Fruit fly (Drosophila melanogaster) whole organism, embryonic: Measurements from ENCODE around the gene CG4570.

Source experiments
- Aef1 ChIP-seq: fragments of 200-800 bp; sonication (Bioruptor generic); IDR thresholded peaks from 3 replicates; pipeline ENCODE4 v1.3.6; 2022; ENCODE audit warnings: missing biosample characterization, missing genetic modification characterization
- Awh ChIP-seq: fragments of 200-800 bp; sonication (Bioruptor generic); IDR thresholded peaks from 2 replicates; pipeline ENCODE4, ENCODE4 v1.3.6; 2022; ENCODE audit warnings: missing biosample characterization, missing genetic modification characterization
- Bdp1 ChIP-seq: fragments of 200-800 bp; sonication (Bioruptor generic); optimal IDR thresholded peaks from 3 replicates; lab custom pipeline; 2016; ENCODE audit warnings: missing biosample characterization, missing genetic modification characterization
- Blimp-1 ChIP-seq: fragments of 200-800 bp; sonication (Bioruptor generic); optimal IDR thresholded peaks from 3 replicates; lab custom pipeline; 2018; ENCODE audit warnings: missing biosample characterization, missing genetic modification characterization, mild to moderate bottlenecking, moderate library complexity, missing genetic modification reagents
- CG13287 ChIP-seq: fragments of 200-800 bp; sonication (Bioruptor generic); IDR thresholded peaks from 2 replicates; pipeline ENCODE4 v1.3.6; 2022; ENCODE audit warnings: missing biosample characterization, missing genetic modification characterization; ENCODE audit not compliant: partially characterized antibody
- CG17186 ChIP-seq: fragments of 200-800 bp; sonication (Bioruptor generic); optimal IDR thresholded peaks from 3 replicates; lab custom pipeline; 2017; ENCODE audit warnings: missing biosample characterization, missing genetic modification reagents, missing genetic modification characterization
- CG17385 ChIP-seq: fragments of 200-800 bp; sonication (Bioruptor generic); optimal IDR thresholded peaks from 3 replicates; lab custom pipeline; 2018; ENCODE audit warnings: missing biosample characterization, mild to moderate bottlenecking, missing genetic modification characterization
- CG18619 ChIP-seq: fragments of 200-800 bp; sonication (Bioruptor generic); optimal IDR thresholded peaks from 3 replicates; lab custom pipeline; 2017; ENCODE audit warnings: missing biosample characterization, mild to moderate bottlenecking, missing genetic modification characterization
- CG2116 ChIP-seq: fragments of 200-800 bp; sonication (Bioruptor generic); optimal IDR thresholded peaks from 3 replicates; lab custom pipeline; 2018; ENCODE audit warnings: missing biosample characterization, mild to moderate bottlenecking, missing genetic modification characterization
- CG2129 ChIP-seq: fragments of 200-800 bp; sonication (Bioruptor generic); IDR thresholded peaks from 2 replicates; pipeline ENCODE4 v1.3.6; 2022; ENCODE audit warnings: missing biosample characterization, missing genetic modification characterization; ENCODE audit not compliant: partially characterized antibody
- CG2712 ChIP-seq: fragments of 200-800 bp; optimal IDR thresholded peaks from 3 replicates; lab custom pipeline; 2019; ENCODE audit warnings: missing biosample characterization, mild to moderate bottlenecking, missing genetic modification characterization, moderate library complexity
- CG30020 ChIP-seq: fragments of 200-800 bp; optimal IDR thresholded peaks from 2 replicates; lab custom pipeline; 2019; ENCODE audit warnings: missing biosample characterization, mild to moderate bottlenecking, missing genetic modification characterization, moderate library complexity
- CG31224 ChIP-seq: fragments of 200-800 bp; sonication (Bioruptor generic); IDR thresholded peaks from 2 replicates; pipeline ENCODE4 v1.3.6; 2022; ENCODE audit warnings: missing biosample characterization, missing genetic modification characterization
- CG33213 ChIP-seq: fragments of 200-800 bp; sonication (Bioruptor generic); optimal IDR thresholded peaks from 3 replicates; lab custom pipeline; 2016; ENCODE audit warnings: missing biosample characterization, missing genetic modification characterization
- CG4360 ChIP-seq: fragments of 200-800 bp; sonication (Bioruptor generic); IDR thresholded peaks from 2 replicates; pipeline ENCODE4 v1.3.6; 2022; ENCODE audit warnings: missing biosample characterization, missing genetic modification characterization
- CG4424 ChIP-seq: fragments of 200-800 bp; sonication (Bioruptor generic); optimal IDR thresholded peaks from 3 replicates; lab custom pipeline; 2016; ENCODE audit warnings: missing biosample characterization, missing genetic modification characterization
- CG6175 ChIP-seq: fragments of 200-800 bp; sonication (Bioruptor generic); IDR thresholded peaks from 3 replicates; pipeline ENCODE4 v1.3.6; 2022; ENCODE audit warnings: missing biosample characterization, missing genetic modification characterization
- CTCF ChIP-seq: fragments of 200-800 bp; sonication (Bioruptor generic); optimal IDR thresholded peaks from 2 replicates; lab custom pipeline; 2017; ENCODE audit warnings: missing biosample characterization, mild to moderate bottlenecking, missing genetic modification characterization, moderate library complexity
- Camta ChIP-seq: fragments of 200-800 bp; sonication (Bioruptor generic); optimal IDR thresholded peaks from 2 replicates; lab custom pipeline; 2016; ENCODE audit warnings: missing biosample characterization, missing genetic modification characterization
- D ChIP-seq, 2 experiments: fragments of 200-800 bp in 1 of 2; fragments of >200 bp in 1 of 2; sonication (Bioruptor generic) in 1 of 2; optimal IDR thresholded peaks; 2 replicates in 1 of 2; 3 replicates in 1 of 2; lab custom pipeline; 2017; ENCODE audit warnings: mild to moderate bottlenecking in 1 of 2, missing biosample characterization in 1 of 2, missing genetic modification characterization in 1 of 2, missing genetic modification reagents in 1 of 2
- Dp ChIP-seq: fragments of 200-800 bp; sonication (Bioruptor generic); optimal IDR thresholded peaks from 2 replicates; lab custom pipeline; 2018; ENCODE audit warnings: missing biosample characterization, mild to moderate bottlenecking, missing genetic modification characterization, moderate library complexity
- Dref ChIP-seq: fragments of 200-800 bp; sonication (Bioruptor generic); IDR thresholded peaks from 2 replicates; pipeline ENCODE4 v1.3.6; 2022; ENCODE audit warnings: missing biosample characterization, missing genetic modification characterization
- Fer2 ChIP-seq: fragments of 200-800 bp; sonication (Bioruptor generic); optimal IDR thresholded peaks from 2 replicates; lab custom pipeline; 2018; ENCODE audit warnings: missing biosample characterization, mild to moderate bottlenecking, missing genetic modification characterization, moderate library complexity
- Hand ChIP-seq: fragments of 200-800 bp; sonication (Bioruptor generic); optimal IDR thresholded peaks from 2 replicates; lab custom pipeline; 2017; ENCODE audit warnings: mild to moderate bottlenecking, missing biosample characterization, missing genetic modification reagents, missing genetic modification characterization
- HmgZ ChIP-seq: fragments of 200-800 bp; sonication (Bioruptor generic); optimal IDR thresholded peaks from 2 replicates; lab custom pipeline; 2018; ENCODE audit warnings: missing biosample characterization, mild to moderate bottlenecking, missing genetic modification characterization
- MBD-R2 ChIP-seq: fragments of 200-800 bp; sonication (Bioruptor generic); IDR thresholded peaks from 2 replicates; pipeline ENCODE4 v1.3.6; 2022; ENCODE audit warnings: missing biosample characterization, missing genetic modification characterization
- Myb ChIP-seq: fragments of 200-800 bp; sonication (Bioruptor generic); optimal IDR thresholded peaks from 2 replicates; lab custom pipeline; 2016; ENCODE audit warnings: missing biosample characterization, missing genetic modification characterization
- Optix ChIP-seq: fragments of 200-800 bp; sonication (Bioruptor generic); IDR thresholded peaks from 3 replicates; pipeline ENCODE4 v1.3.6; 2022; ENCODE audit warnings: missing biosample characterization, missing genetic modification characterization
- Scr ChIP-seq: fragments of 200-800 bp; sonication (Bioruptor generic); IDR thresholded peaks from 2 replicates; pipeline ENCODE4 v1.3.6; 2022; ENCODE audit warnings: missing biosample characterization, missing genetic modification characterization; ENCODE audit not compliant: partially characterized antibody
- YL-1 ChIP-seq: fragments of 200-800 bp; sonication (Bioruptor generic); optimal IDR thresholded peaks from 3 replicates; lab custom pipeline; 2017; ENCODE audit warnings: missing biosample characterization, mild to moderate bottlenecking, missing genetic modification characterization
- abd-A ChIP-seq: fragments of 200-800 bp; sonication (Bioruptor generic); optimal IDR thresholded peaks from 3 replicates; lab custom pipeline; 2019; ENCODE audit warnings: missing biosample characterization, mild to moderate bottlenecking, missing genetic modification characterization, moderate library complexity
- chinmo ChIP-seq: fragments of 200-800 bp; sonication (Bioruptor generic); IDR thresholded peaks from 4 replicates; pipeline ENCODE4 v1.3.6; 2022; ENCODE audit warnings: missing biosample characterization, missing genetic modification characterization; ENCODE audit not compliant: partially characterized antibody
- croc ChIP-seq: fragments of 200-800 bp; sonication (Bioruptor generic); conservative IDR thresholded peaks from 3 replicates; pipeline ENCODE4 v1.3.6; 2022; ENCODE audit warnings: missing biosample characterization, missing genetic modification characterization
- crol ChIP-seq: fragments of 200-800 bp; sonication (Bioruptor generic); IDR thresholded peaks from 2 replicates; pipeline ENCODE4 v1.3.6; 2022; ENCODE audit warnings: missing biosample characterization, missing genetic modification characterization
- dan ChIP-seq: fragments of 200-800 bp; sonication (Bioruptor generic); IDR thresholded peaks from 2 replicates; pipeline ENCODE4 v1.3.6; 2022; ENCODE audit warnings: missing biosample characterization, missing genetic modification characterization
- dmrt11E ChIP-seq: fragments of 200-800 bp; sonication (Bioruptor generic); optimal IDR thresholded peaks from 3 replicates; lab custom pipeline; 2018; ENCODE audit warnings: missing biosample characterization, mild to moderate bottlenecking, missing genetic modification characterization, moderate library complexity
- eyg ChIP-seq: fragments of 200-800 bp; sonication (Bioruptor generic); optimal IDR thresholded peaks from 3 replicates; lab custom pipeline; 2016; ENCODE audit warnings: missing biosample characterization, missing genetic modification characterization
- gem ChIP-seq: fragments of 200-800 bp; sonication (Bioruptor generic); optimal IDR thresholded peaks from 2 replicates; lab custom pipeline; 2019; ENCODE audit warnings: missing biosample characterization, mild to moderate bottlenecking, missing genetic modification characterization, moderate library complexity
- nerfin-1 ChIP-seq: fragments of 200-800 bp; sonication (Bioruptor generic); optimal IDR thresholded peaks from 3 replicates; lab custom pipeline; 2019; ENCODE audit warnings: missing biosample characterization, mild to moderate bottlenecking, missing genetic modification characterization, moderate library complexity
- pfk ChIP-seq: fragments of 200-800 bp; sonication (Bioruptor generic); optimal IDR thresholded peaks from 2 replicates; lab custom pipeline; 2018; ENCODE audit warnings: missing biosample characterization, mild to moderate bottlenecking, missing genetic modification characterization, moderate library complexity
- psq ChIP-seq: fragments of 200-800 bp; sonication (Bioruptor generic); optimal IDR thresholded peaks from 2 replicates; lab custom pipeline; 2017; ENCODE audit warnings: missing biosample characterization, missing genetic modification characterization
- pzg ChIP-seq: fragments of 200-800 bp; sonication (Bioruptor generic); optimal IDR thresholded peaks from 3 replicates; lab custom pipeline; 2018; ENCODE audit warnings: missing biosample characterization, mild to moderate bottlenecking, missing genetic modification characterization, moderate library complexity
- row ChIP-seq: fragments of 200-800 bp; sonication (Bioruptor generic); IDR thresholded peaks from 3 replicates; pipeline ENCODE4 v1.3.6; 2022; ENCODE audit warnings: missing biosample characterization, missing genetic modification characterization
- sc ChIP-seq, 3 experiments: fragments of >200 bp in 2 of 3; fragments of 200-800 bp in 1 of 3; sonication (Bioruptor generic) in 1 of 3; optimal IDR thresholded peaks; 2 replicates in 2 of 3; 3 replicates in 1 of 3; lab custom pipeline; 2017; ENCODE audit warnings: mild to moderate bottlenecking in 1 of 3, missing biosample characterization in 1 of 3, missing genetic modification characterization in 1 of 3, missing genetic modification reagents in 1 of 3
- unc-4 ChIP-seq: fragments of 200-800 bp; sonication (Bioruptor generic); IDR thresholded peaks from 2 replicates; pipeline ENCODE4 v1.3.6; 2022; ENCODE audit warnings: missing biosample characterization, missing genetic modification characterization; ENCODE audit not compliant: partially characterized antibody
- unpg ChIP-seq: fragments of 200-800 bp; sonication (Bioruptor generic); optimal IDR thresholded peaks from 3 replicates; lab custom pipeline; 2018; ENCODE audit warnings: missing biosample characterization, mild to moderate bottlenecking, missing genetic modification characterization, moderate library complexity
- vvl ChIP-seq: fragments of 200-800 bp; sonication (Bioruptor generic); IDR thresholded peaks from 2 replicates; pipeline ENCODE4 v1.3.6; 2022; ENCODE audit warnings: missing biosample characterization, missing genetic modification characterization

Gene CG4570

dm6 chr3R:10885422-10886081, 28.9 kb downstream of the CG4570 start, which contains the start of gene Leash (continued):
- TF ChIP-seq vvl (GFP tag; lab: Robert Waterston, UW) (peak; percentile 12; the same call in 1 of the 2 replicates), YL-1 (GFP tag; lab: Kevin White, UChicago) (peak; percentile 16), Aef1 (GFP tag; lab: Robert Waterston, UW) (peak; percentile 27; the same call in 1 of the 3 replicates), row (GFP tag; lab: Robert Waterston, UW) (peak; percentile 10; the same call in 1 of the 3 replicates), Myb (GFP tag; lab: Kevin White, UChicago) (peak; percentile 86), Optix (GFP tag; lab: Robert Waterston, UW) (0 out of 3 replicates have a peak, but pooled peaks have one; percentile 7), crol (peak; percentile 6; the same call in 1 of the 2 replicates), Blimp-1 (no peak), chinmo (GFP tag; lab: Robert Waterston, UW) (peak; percentile 69; the same call in 2 of the 4 replicates), CG13287 (peak; percentile 56), abd-A (tag; lab: Kevin White, UChicago) (peak; percentile 46), CG4360 (GFP tag; lab: Robert Waterston, UW) (peak; percentile 73), CG2129 (0 out of 2 replicates have a peak, but pooled peaks have one; percentile 16), CG2116 (GFP tag; lab: Kevin White, UChicago) (peak; percentile 35), Dp (GFP tag; lab: Kevin White, UChicago) (peak; percentile 73), CG2712 (tag; lab: Kevin White, UChicago) (no peak), eyg (GFP tag; lab: Kevin White, UChicago) (no peak), HmgZ (tag; lab: Kevin White, UChicago) (peak; percentile 2), CG17186 (peak; percentile 27), Scr (GFP tag; lab: Robert Waterston, UW) (peak; percentile 49), Bdp1 (no peak), nerfin-1 (peak; percentile 34), pzg (GFP tag; lab: Kevin White, UChicago) (peak; percentile 46), D (optimal IDR thresholded peaks at IDR 0.05; lab: Kevin White, UChicago) (no peak), D (GFP tag; optimal IDR thresholded peaks at IDR 0.05; lab: Kevin White, UChicago) (no peak), CG6175 (GFP tag; lab: Robert Waterston, UW) (0 out of 3 replicates have a peak, but pooled peaks have one; percentile 41), MBD-R2 (GFP tag; lab: Robert Waterston, UW) (no peak; the same call in 1 of the 2 replicates), gem (tag; lab: Kevin White, UChicago) (no peak), Dref (peak; percentile 67), sc (optimal IDR thresholded peaks at IDR 0.05; lab: Kevin White, UChicago) (no peak), sc (GFP tag; optimal IDR thresholded peaks at IDR 0.05; lab: Kevin White, UChicago) (no peak), CG31224 (GFP tag; lab: Robert Waterston, UW) (no peak), unc-4 (GFP tag; lab: Robert Waterston, UW) (peak; percentile 60; the same call in 1 of the 2 replicates), CTCF (GFP tag; lab: Kevin White, UChicago) (peak; percentile 9)

dm6 chr3R:10886462-10887315, 30.1 kb downstream of the CG4570 start:
- TF ChIP-seq CG33213, result peak; percentile 56
- TF ChIP-seq CG17385, result peak; percentile 87
- peak; percentile 94 for TF ChIP-seq unpg
- TF ChIP-seq Hand (GFP tag; lab: Kevin White, UChicago), result peak; percentile 94
- TF ChIP-seq dmrt11E (tag; lab: Kevin White, UChicago), result peak; percentile 78
- peak; percentile 76 for TF ChIP-seq Fer2 (tag; lab: Kevin White, UChicago)
- no peak for TF ChIP-seq pfk (GFP tag; lab: Kevin White, UChicago)
- peak; percentile 80 for TF ChIP-seq croc
- peak; percentile 73 for TF ChIP-seq Awh
- TF ChIP-seq dan (GFP tag; lab: Robert Waterston, UW), result no peak
- peak; percentile 86 for TF ChIP-seq Camta (GFP tag; lab: Kevin White, UChicago)
- peak; percentile 88 for TF ChIP-seq CG4424 (GFP tag; lab: Kevin White, UChicago)
- peak; percentile 90 for TF ChIP-seq CG18619 (GFP tag; lab: Kevin White, UChicago)
- TF ChIP-seq psq (GFP tag; lab: Kevin White, UChicago), result peak; percentile 62
- TF ChIP-seq CG30020 (tag; lab: Kevin White, UChicago), result peak; percentile 41
